Fruit fly (Drosophila melanogaster) whole organism, prepupa: Measurements from ENCODE around the gene CG15643.

Source experiments
- Blimp-1 ChIP-seq: fragments of 200-800 bp; sonication (Bioruptor generic); optimal IDR thresholded peaks from 3 replicates; lab custom pipeline; 2017; ENCODE audit warnings: missing biosample characterization, missing genetic modification characterization, mild to moderate bottlenecking, moderate library complexity, missing genetic modification reagents
- CG10631 ChIP-seq: fragments of 200-800 bp; sonication (Bioruptor generic); optimal IDR thresholded peaks from 2 replicates; lab custom pipeline; 2016; ENCODE audit warnings: missing biosample characterization, missing genetic modification characterization
- CG10669 ChIP-seq: fragments of 200-800 bp; sonication (Bioruptor generic); optimal IDR thresholded peaks from 3 replicates; lab custom pipeline; 2018; ENCODE audit warnings: missing biosample characterization, mild to moderate bottlenecking, missing genetic modification characterization, moderate library complexity
- CG15336 ChIP-seq: fragments of 200-800 bp; sonication (Bioruptor generic); IDR thresholded peaks from 2 replicates; pipeline ENCODE4 v1.3.6; 2022; ENCODE audit warnings: missing biosample characterization, missing genetic modification characterization
- CG1621 ChIP-seq: fragments of 200-800 bp; sonication (Bioruptor generic); optimal IDR thresholded peaks from 3 replicates; lab custom pipeline; 2018; ENCODE audit warnings: missing biosample characterization, mild to moderate bottlenecking, missing genetic modification characterization
- CG31627 ChIP-seq: fragments of 200-800 bp; sonication (Bioruptor generic); optimal IDR thresholded peaks from 3 replicates; lab custom pipeline; 2016; ENCODE audit warnings: missing biosample characterization, missing genetic modification characterization
- CG34406 ChIP-seq: fragments of 200-800 bp; sonication (Bioruptor generic); optimal IDR thresholded peaks from 3 replicates; lab custom pipeline; 2016; ENCODE audit warnings: missing biosample characterization, missing genetic modification characterization
- CG3919 ChIP-seq: fragments of 200-800 bp; sonication (Bioruptor generic); optimal IDR thresholded peaks from 3 replicates; lab custom pipeline; 2016; ENCODE audit warnings: missing biosample characterization, missing genetic modification characterization
- CG6276 ChIP-seq: fragments of 200-800 bp; sonication (Bioruptor generic); optimal IDR thresholded peaks from 2 replicates; lab custom pipeline; 2017; ENCODE audit warnings: missing biosample characterization, mild to moderate bottlenecking, missing genetic modification characterization
- CG6792 ChIP-seq: fragments of 200-800 bp; sonication (Bioruptor generic); optimal IDR thresholded peaks from 3 replicates; lab custom pipeline; 2016; ENCODE audit warnings: missing biosample characterization, missing genetic modification characterization
- CG6808 ChIP-seq: fragments of 200-800 bp; sonication (Bioruptor generic); optimal IDR thresholded peaks from 3 replicates; lab custom pipeline; 2017; ENCODE audit warnings: missing biosample characterization, missing genetic modification characterization, mild to moderate bottlenecking, moderate library complexity, missing genetic modification reagents
- CG6854 ChIP-seq: fragments of 200-800 bp; sonication (Bioruptor generic); optimal IDR thresholded peaks from 2 replicates; lab custom pipeline; 2017; ENCODE audit warnings: missing biosample characterization, mild to moderate bottlenecking, missing genetic modification characterization
- CG7368 ChIP-seq: fragments of 200-800 bp; sonication (Bioruptor generic); optimal IDR thresholded peaks from 3 replicates; lab custom pipeline; 2016; ENCODE audit warnings: missing biosample characterization, missing genetic modification characterization
- CG8119 ChIP-seq: fragments of 200-800 bp; sonication (Bioruptor generic); IDR thresholded peaks from 3 replicates; pipeline ENCODE4 v1.3.6; 2022; ENCODE audit warnings: missing biosample characterization, missing genetic modification characterization
- CG8319 ChIP-seq: fragments of 200-800 bp; sonication (Bioruptor generic); optimal IDR thresholded peaks from 3 replicates; lab custom pipeline; 2016; ENCODE audit warnings: missing biosample characterization, missing genetic modification characterization
- CG8632 ChIP-seq: fragments of 200-800 bp; sonication (Bioruptor generic); optimal IDR thresholded peaks from 3 replicates; lab custom pipeline; 2016; ENCODE audit warnings: missing biosample characterization, missing genetic modification characterization
- CG9139 ChIP-seq: fragments of 200-800 bp; sonication (Bioruptor generic); optimal IDR thresholded peaks from 3 replicates; lab custom pipeline; 2017; ENCODE audit warnings: missing biosample characterization, mild to moderate bottlenecking, missing genetic modification characterization
- Eip78C ChIP-seq: fragments of 200-800 bp; sonication (Bioruptor generic); peaks from one replicate; lab custom pipeline; 2016; ENCODE audit warnings: missing biosample characterization, missing genetic modification characterization
- Eip93F ChIP-seq: fragments of 200-800 bp; sonication (Bioruptor generic); optimal IDR thresholded peaks from 2 replicates; lab custom pipeline; 2016; ENCODE audit warnings: missing biosample characterization, mild to moderate bottlenecking, missing genetic modification characterization
- Ets21C ChIP-seq: fragments of 200-800 bp; sonication (Bioruptor generic); optimal IDR thresholded peaks from 3 replicates; lab custom pipeline; 2016; ENCODE audit warnings: missing biosample characterization, missing genetic modification characterization
- Ets96B ChIP-seq: fragments of 200-800 bp; optimal IDR thresholded peaks from 2 replicates; lab custom pipeline; 2019; ENCODE audit warnings: missing biosample characterization, mild to moderate bottlenecking, missing genetic modification characterization, moderate library complexity
- Gug ChIP-seq: fragments of 200-800 bp; sonication (Bioruptor generic); IDR thresholded peaks from 2 replicates; pipeline ENCODE4 v1.3.6; 2022; ENCODE audit warnings: missing biosample characterization, missing genetic modification characterization
- Hr4 ChIP-seq: fragments of 200-800 bp; sonication (Bioruptor generic); optimal IDR thresholded peaks from 3 replicates; lab custom pipeline; 2016; ENCODE audit warnings: missing biosample characterization, missing genetic modification characterization
- Smox ChIP-seq: fragments of 200-800 bp; sonication (Bioruptor generic); optimal IDR thresholded peaks from 3 replicates; lab custom pipeline; 2016; ENCODE audit warnings: missing biosample characterization, missing genetic modification characterization
- Sox102F ChIP-seq: fragments of 200-800 bp; sonication (Bioruptor generic); optimal IDR thresholded peaks from 2 replicates; lab custom pipeline; 2016; ENCODE audit warnings: missing biosample characterization, mild to moderate bottlenecking, missing genetic modification characterization
- Sox14 ChIP-seq: fragments of 200-800 bp; sonication (Bioruptor generic); optimal IDR thresholded peaks from 3 replicates; lab custom pipeline; 2016; ENCODE audit warnings: missing biosample characterization, missing genetic modification characterization
- Sox15 ChIP-seq: fragments of 200-800 bp; sonication (Bioruptor generic); optimal IDR thresholded peaks from 3 replicates; lab custom pipeline; 2016; ENCODE audit warnings: missing biosample characterization, missing genetic modification characterization
- acj6 ChIP-seq: fragments of 200-800 bp; sonication (Bioruptor generic); optimal IDR thresholded peaks from 3 replicates; lab custom pipeline; 2016; ENCODE audit warnings: missing biosample characterization, missing genetic modification characterization
- cyc ChIP-seq: fragments of 200-800 bp; sonication (Bioruptor generic); optimal IDR thresholded peaks from 3 replicates; lab custom pipeline; 2016; ENCODE audit warnings: missing biosample characterization, missing genetic modification characterization
- dac ChIP-seq: fragments of 200-800 bp; sonication (Bioruptor generic); optimal IDR thresholded peaks from 2 replicates; lab custom pipeline; 2017; ENCODE audit warnings: missing biosample characterization, mild to moderate bottlenecking, missing genetic modification characterization
- esn ChIP-seq: fragments of 200-800 bp; sonication (Bioruptor generic); optimal IDR thresholded peaks from 2 replicates; lab custom pipeline; 2016; ENCODE audit warnings: missing biosample characterization, mild to moderate bottlenecking, missing genetic modification characterization, moderate library complexity
- fd59A ChIP-seq: fragments of 200-800 bp; sonication (Bioruptor generic); optimal IDR thresholded peaks from 2 replicates; lab custom pipeline; 2017; ENCODE audit warnings: missing biosample characterization, mild to moderate bottlenecking, missing genetic modification characterization, missing genetic modification reagents
- fkh ChIP-seq: fragments of 200-800 bp; sonication (Bioruptor generic); optimal IDR thresholded peaks from 3 replicates; lab custom pipeline; 2017; ENCODE audit warnings: missing biosample characterization, mild to moderate bottlenecking, missing genetic modification characterization, moderate library complexity
- lz ChIP-seq: fragments of 200-800 bp; sonication (Bioruptor generic); optimal IDR thresholded peaks from 3 replicates; lab custom pipeline; 2016; ENCODE audit warnings: missing biosample characterization, missing genetic modification characterization
- pdm3 ChIP-seq: fragments of 200-800 bp; sonication (Bioruptor generic); optimal IDR thresholded peaks from 3 replicates; lab custom pipeline; 2016; ENCODE audit warnings: missing biosample characterization, missing genetic modification characterization
- spab ChIP-seq: fragments of 200-800 bp; sonication (Bioruptor generic); optimal IDR thresholded peaks from 2 replicates; lab custom pipeline; 2017; ENCODE audit warnings: missing biosample characterization, mild to moderate bottlenecking, missing genetic modification characterization, missing genetic modification reagents
- ss ChIP-seq, 2 experiments: fragments of 200-800 bp; sonication (Bioruptor generic); optimal IDR thresholded peaks; 2 replicates in 1 of 2; 3 replicates in 1 of 2; lab custom pipeline; 2017 to 2018; ENCODE audit warnings: mild to moderate bottlenecking in 2 of 2, missing biosample characterization in 2 of 2, missing genetic modification characterization in 2 of 2, moderate library complexity in 1 of 2
- svp ChIP-seq: fragments of 200-800 bp; sonication (Bioruptor generic); peaks from one replicate; lab custom pipeline; 2016; ENCODE audit warnings: missing biosample characterization, missing genetic modification characterization
- topi ChIP-seq: fragments of 200-800 bp; sonication (Bioruptor generic); optimal IDR thresholded peaks from 3 replicates; lab custom pipeline; 2016; ENCODE audit warnings: missing biosample characterization, missing genetic modification characterization
- vri ChIP-seq: fragments of 200-800 bp; sonication (Bioruptor generic); optimal IDR thresholded peaks from 3 replicates; lab custom pipeline; 2016; ENCODE audit warnings: missing biosample characterization, mild to moderate bottlenecking, missing genetic modification characterization

Gene CG15643

dm6 chrX:15529197-15529596, 42.8 kb downstream of the CG15643 start (continued):
- TF ChIP-seq Eip78C (peak; percentile 54), Blimp-1 (GFP tag; lab: Kevin White, UChicago) (no peak), fkh (no peak), dac (GFP tag; lab: Kevin White, UChicago) (no peak)

- TF ChIP-seq fd59A (GFP tag; lab: Kevin White, UChicago) (no peak), Eip78C (peak; percentile 52), cyc (GFP tag; lab: Kevin White, UChicago) (no peak), CG8632 (no peak), CG1621 (tag; lab: Kevin White, UChicago) (no peak), CG6792 (GFP tag; lab: Kevin White, UChicago) (peak; percentile 7), CG8319 (GFP tag; lab: Kevin White, UChicago) (no peak), CG6808 (GFP tag; lab: Kevin White, UChicago) (no peak), CG6276 (GFP tag; lab: Kevin White, UChicago) (no peak), acj6 (GFP tag; lab: Kevin White, UChicago) (no peak), vri (GFP tag; lab: Kevin White, UChicago) (peak; percentile 56), Smox (GFP tag; lab: Kevin White, UChicago) (no peak), Ets96B (no peak), Ets21C (no peak), CG10631 (GFP tag; lab: Kevin White, UChicago) (no peak), Sox15 (GFP tag; lab: Kevin White, UChicago) (no peak), Eip93F (no peak), Gug (GFP tag; lab: Robert Waterston, UW) (no peak), CG8119 (GFP tag; lab: Robert Waterston, UW) (no peak), CG31627 (GFP tag; lab: Kevin White, UChicago) (no peak), Hr4 (GFP tag; lab: Kevin White, UChicago) (no peak), Sox102F (no peak), svp (GFP tag; lab: Kevin White, UChicago) (peak; percentile 73), dac (GFP tag; lab: Kevin White, UChicago) (no peak), spab (GFP tag; lab: Kevin White, UChicago) (no peak), CG15336 (GFP tag; lab: Robert Waterston, UW) (no peak), topi (GFP tag; lab: Kevin White, UChicago) (no peak), Sox14 (GFP tag; lab: Kevin White, UChicago) (no peak), CG10669 (GFP tag; lab: Kevin White, UChicago) (peak; percentile 22), pdm3 (GFP tag; lab: Kevin White, UChicago) (no peak), CG34406 (GFP tag; lab: Kevin White, UChicago) (no peak), lz (GFP tag; lab: Kevin White, UChicago) (peak; percentile 6), esn (GFP tag; lab: Kevin White, UChicago) (no peak), CG7368 (GFP tag; lab: Kevin White, UChicago) (no peak), CG9139 (GFP tag; lab: Kevin White, UChicago) (no peak), CG3919 (no peak), CG6854 (no peak), ss (GFP tag; optimal IDR thresholded peaks at IDR 0.05; lab: Kevin White, UChicago) (no peak)
These were observed 49.4 kb downstream of the CG15643 start for dm6 chrX:15522426-15523153.
